Worm (Caenorhabditis elegans) whole organism, late embryonic: ENCODE data around the gene sel-10.

Experiments used
- ama-1 ChIP-seq: fragments of 150-350 bp; optimal IDR thresholded peaks from 2 replicates; lab custom pipeline; 2014
- ceh-9 ChIP-seq: sonication (generic microtip); optimal IDR thresholded peaks from 2 replicates; lab custom pipeline; 2016; ENCODE audit warnings: mild to moderate bottlenecking, missing genetic modification characterization, inconsistent platforms, missing compliant biosample characterization
- dmd-4 ChIP-seq: sonication (generic microtip); optimal IDR thresholded peaks from 2 replicates; lab custom pipeline; 2016; ENCODE audit warnings: borderline replicate concordance, missing genetic modification characterization, missing compliant biosample characterization
- dve-1 ChIP-seq: sonication (generic microtip); optimal IDR thresholded peaks from 2 replicates; lab custom pipeline; 2017; ENCODE audit warnings: antibody characterized with exemption, mild to moderate bottlenecking, missing genetic modification characterization, missing compliant biosample characterization
- elt-2 ChIP-seq: sonication (generic microtip); optimal IDR thresholded peaks from 2 replicates; lab custom pipeline; 2016; ENCODE audit warnings: missing genetic modification reagents, missing genetic modification characterization, missing compliant biosample characterization
- pha-4 ChIP-seq: fragments of 150-350 bp; optimal IDR thresholded peaks from 2 replicates; lab custom pipeline; 2018; ENCODE audit warnings: missing biosample characterization, missing genetic modification reagents, missing genetic modification characterization
- pqm-1 ChIP-seq: sonication (generic microtip); optimal IDR thresholded peaks from 2 replicates; lab custom pipeline; 2016; ENCODE audit warnings: missing genetic modification characterization, missing compliant biosample characterization
- sox-2 ChIP-seq: fragments of 200-800 bp; sonication (Bioruptor generic); IDR thresholded peaks from 2 replicates; pipeline ENCODE4 v1.3.6; 2022; ENCODE audit warnings: missing genetic modification reagents, missing genetic modification characterization, missing compliant biosample characterization

DNA sequence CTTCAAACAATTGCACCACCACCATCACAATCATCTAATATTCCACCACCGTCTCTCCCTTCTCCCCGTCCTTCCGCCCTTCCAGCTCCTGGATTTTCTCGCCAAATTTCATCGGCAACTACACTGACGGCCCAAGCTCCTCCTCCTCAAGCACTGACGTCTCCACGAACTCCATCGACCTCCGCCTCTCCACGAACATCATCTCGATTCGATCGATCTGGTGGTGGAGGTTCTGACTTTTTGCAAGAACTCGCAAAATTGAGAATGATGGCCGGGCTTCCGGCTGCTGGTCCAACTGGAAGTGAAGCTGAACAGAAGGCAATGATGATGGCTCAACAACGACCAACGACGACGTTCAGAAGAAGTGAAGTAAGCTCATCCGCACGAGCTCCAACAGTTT lies 25.1 kb upstream of the sel-10 start:
- TF ChIP-seq dve-1 (no peak), pqm-1 (tag; lab: Kevin White, UChicago) (no peak), sox-2 (GFP tag; lab: Robert Waterston, UW) (no peak), elt-2 (tag; lab: Kevin White, UChicago) (no peak), ama-1 (no peak), dmd-4 (tag; lab: Kevin White, UChicago) (no peak), ceh-9 (no peak), pha-4 (tag; lab: Kevin White, UChicago) (no peak)
